Worm (Caenorhabditis elegans) whole organism, L3 larva: ENCODE measurements around the gene mnk-1.

Experiments used
- elt-1 ChIP-seq: fragments of 150-350 bp; optimal IDR thresholded peaks from 2 replicates; lab custom pipeline; 2014; ENCODE audit warnings: missing biosample characterization, missing genetic modification characterization
- nhr-77 ChIP-seq: fragments of 150-350 bp; optimal IDR thresholded peaks from 2 replicates; lab custom pipeline; 2014; ENCODE audit warnings: missing biosample characterization, missing genetic modification characterization

ce11 chrII:10541923-10542486, 12.8 kb downstream of the mnk-1 start, which contains the start of gene pro-1:
- TF ChIP-seq elt-1 (tag; lab: Kevin White, UChicago) (no peak), nhr-77 (tag; lab: Kevin White, UChicago) (no peak)
